Fruit fly (Drosophila melanogaster) whole organism, embryonic: ENCODE measurements around the gene CG8861.

Source experiments
- CG13624 ChIP-seq: fragments of 200-800 bp; sonication (Bioruptor generic); optimal IDR thresholded peaks from 2 replicates; lab custom pipeline; 2016; ENCODE audit warnings: missing biosample characterization, missing genetic modification characterization
- CG14050 ChIP-seq: fragments of 200-800 bp; sonication (Bioruptor generic); IDR thresholded peaks from 3 replicates; pipeline ENCODE4 v1.3.6; 2022; ENCODE audit warnings: missing biosample characterization, missing genetic modification characterization
- CG17385 ChIP-seq: fragments of 200-800 bp; sonication (Bioruptor generic); optimal IDR thresholded peaks from 3 replicates; lab custom pipeline; 2018; ENCODE audit warnings: missing biosample characterization, mild to moderate bottlenecking, missing genetic modification characterization
- CG17802 ChIP-seq: fragments of 200-800 bp; sonication (Bioruptor generic); optimal IDR thresholded peaks from 2 replicates; lab custom pipeline; 2018; ENCODE audit warnings: missing biosample characterization, mild to moderate bottlenecking, missing genetic modification characterization, moderate library complexity
- CG17912 ChIP-seq: fragments of 200-800 bp; sonication (Bioruptor generic); optimal IDR thresholded peaks from 2 replicates; lab custom pipeline; 2018; ENCODE audit warnings: missing biosample characterization, mild to moderate bottlenecking, missing genetic modification characterization
- CG18764 ChIP-seq: fragments of 200-800 bp; sonication (Bioruptor generic); optimal IDR thresholded peaks from 3 replicates; lab custom pipeline; 2016; ENCODE audit warnings: missing biosample characterization, missing genetic modification characterization
- CG30020 ChIP-seq: fragments of 200-800 bp; optimal IDR thresholded peaks from 2 replicates; lab custom pipeline; 2019; ENCODE audit warnings: missing biosample characterization, mild to moderate bottlenecking, missing genetic modification characterization, moderate library complexity
- CG3065 ChIP-seq: fragments of 200-800 bp; sonication (Bioruptor generic); optimal IDR thresholded peaks from 2 replicates; lab custom pipeline; 2016; ENCODE audit warnings: missing biosample characterization, missing genetic modification characterization
- CG32772 ChIP-seq: fragments of 200-800 bp; sonication (Bioruptor generic); IDR thresholded peaks from 2 replicates; pipeline ENCODE4 v1.3.6; 2022; ENCODE audit warnings: missing biosample characterization, missing genetic modification characterization
- CG3281 ChIP-seq: fragments of 200-800 bp; sonication (Bioruptor generic); optimal IDR thresholded peaks from 3 replicates; lab custom pipeline; 2017; ENCODE audit warnings: missing biosample characterization, mild to moderate bottlenecking, missing genetic modification characterization
- CG4282 ChIP-seq: fragments of 200-800 bp; sonication (Bioruptor generic); optimal IDR thresholded peaks from 2 replicates; lab custom pipeline; 2016; ENCODE audit warnings: missing biosample characterization, missing genetic modification characterization
- CG43689 ChIP-seq: fragments of 200-800 bp; sonication (Bioruptor generic); IDR thresholded peaks from 2 replicates; pipeline ENCODE4 v1.3.6; 2022; ENCODE audit warnings: missing biosample characterization, missing genetic modification characterization
- CG5180 ChIP-seq: fragments of 200-800 bp; sonication (Bioruptor generic); optimal IDR thresholded peaks from 3 replicates; lab custom pipeline; 2017; ENCODE audit warnings: missing biosample characterization, missing genetic modification characterization, mild to moderate bottlenecking, moderate library complexity, missing genetic modification reagents
- CG7357 ChIP-seq: fragments of 200-800 bp; sonication (Bioruptor generic); IDR thresholded peaks from 3 replicates; pipeline ENCODE4 v1.3.6; 2022; ENCODE audit warnings: missing biosample characterization, missing genetic modification characterization
- CG7556 ChIP-seq: fragments of 200-800 bp; sonication (Bioruptor generic); optimal IDR thresholded peaks from 2 replicates; lab custom pipeline; 2017; ENCODE audit warnings: missing biosample characterization, mild to moderate bottlenecking, missing genetic modification characterization
- Dip3 ChIP-seq: fragments of 200-800 bp; sonication (Bioruptor generic); optimal IDR thresholded peaks from 3 replicates; lab custom pipeline; 2016; ENCODE audit warnings: missing biosample characterization, missing genetic modification characterization
- Doc3 ChIP-seq: fragments of 200-800 bp; sonication (Bioruptor generic); IDR thresholded peaks from 3 replicates; pipeline ENCODE4 v1.3.6; 2022; ENCODE audit warnings: missing biosample characterization, missing genetic modification characterization; ENCODE audit not compliant: partially characterized antibody
- Dp ChIP-seq: fragments of 200-800 bp; sonication (Bioruptor generic); optimal IDR thresholded peaks from 2 replicates; lab custom pipeline; 2018; ENCODE audit warnings: missing biosample characterization, mild to moderate bottlenecking, missing genetic modification characterization, moderate library complexity
- E2f2 ChIP-seq: fragments of 200-800 bp; sonication (Bioruptor generic); IDR thresholded peaks from 2 replicates; pipeline ENCODE4 v1.3.6; 2022; ENCODE audit warnings: missing biosample characterization, missing genetic modification characterization
- Ets65A ChIP-seq: fragments of 200-800 bp; sonication (Bioruptor generic); peaks from one replicate; lab custom pipeline; 2016; ENCODE audit warnings: missing biosample characterization, missing genetic modification characterization
- Fer3 ChIP-seq: fragments of 200-800 bp; sonication (Bioruptor generic); optimal IDR thresholded peaks from 2 replicates; lab custom pipeline; 2018; ENCODE audit warnings: missing biosample characterization, mild to moderate bottlenecking, missing genetic modification characterization, moderate library complexity
- HLH4C ChIP-seq: fragments of 200-800 bp; sonication (Bioruptor generic); IDR thresholded peaks from 3 replicates; pipeline ENCODE4 v1.3.6; 2022; ENCODE audit warnings: missing biosample characterization, missing genetic modification characterization; ENCODE audit not compliant: partially characterized antibody
- Hmr ChIP-seq: fragments of 200-800 bp; sonication (Bioruptor generic); optimal IDR thresholded peaks from 3 replicates; lab custom pipeline; 2017; ENCODE audit warnings: mild to moderate bottlenecking, missing biosample characterization, missing genetic modification reagents, missing genetic modification characterization
- Hr39 ChIP-seq: fragments of >200 bp; optimal IDR thresholded peaks from 2 replicates; lab custom pipeline; 2017
- Opbp ChIP-seq: fragments of 200-800 bp; sonication (Bioruptor generic); IDR thresholded peaks from 3 replicates; pipeline ENCODE4 v1.3.6; 2022; ENCODE audit warnings: missing biosample characterization, missing genetic modification characterization; ENCODE audit not compliant: partially characterized antibody
- Ravus ChIP-seq: fragments of 200-800 bp; sonication (Bioruptor generic); IDR thresholded peaks from 2 replicates; pipeline ENCODE4 v1.3.6; 2022; ENCODE audit warnings: missing biosample characterization, missing genetic modification characterization
- Scr ChIP-seq: fragments of 200-800 bp; sonication (Bioruptor generic); IDR thresholded peaks from 2 replicates; pipeline ENCODE4 v1.3.6; 2022; ENCODE audit warnings: missing biosample characterization, missing genetic modification characterization; ENCODE audit not compliant: partially characterized antibody
- amos ChIP-seq: fragments of 200-800 bp; sonication (Bioruptor generic); IDR thresholded peaks from 2 replicates; pipeline ENCODE4 v1.3.6; 2022; ENCODE audit warnings: missing biosample characterization, missing genetic modification characterization; ENCODE audit not compliant: partially characterized antibody
- chif ChIP-seq, 2 experiments: fragments of 200-800 bp; sonication (Bioruptor generic); optimal IDR thresholded peaks; 3 replicates each; lab custom pipeline; 2016; ENCODE audit warnings: missing biosample characterization in 2 of 2, missing genetic modification characterization in 2 of 2
- ci ChIP-seq: fragments of 200-800 bp; sonication (Bioruptor generic); IDR thresholded peaks from 3 replicates; pipeline ENCODE4 v1.3.6; 2022; ENCODE audit warnings: missing biosample characterization, missing genetic modification characterization
- dan ChIP-seq: fragments of 200-800 bp; sonication (Bioruptor generic); IDR thresholded peaks from 2 replicates; pipeline ENCODE4 v1.3.6; 2022; ENCODE audit warnings: missing biosample characterization, missing genetic modification characterization
- esg ChIP-seq: fragments of 200-800 bp; sonication (Bioruptor generic); conservative IDR thresholded peaks from 2 replicates; pipeline ENCODE4 v1.3.6; 2022; ENCODE audit warnings: missing biosample characterization, missing genetic modification characterization
- fd64A ChIP-seq: fragments of 200-800 bp; sonication (Bioruptor generic); optimal IDR thresholded peaks from 3 replicates; lab custom pipeline; 2018; ENCODE audit warnings: missing biosample characterization, mild to moderate bottlenecking, missing genetic modification characterization
- hth ChIP-seq: fragments of >200 bp; optimal IDR thresholded peaks from 2 replicates; lab custom pipeline; 2017; ENCODE audit warnings: inconsistent platforms
- insv ChIP-seq, 2 experiments: fragments of 200-800 bp; sonication (Bioruptor generic); optimal IDR thresholded peaks; 3 replicates each; lab custom pipeline; 2016 to 2018; ENCODE audit warnings: missing biosample characterization in 2 of 2, missing genetic modification characterization in 2 of 2
- knrl ChIP-seq: fragments of 200-800 bp; sonication (Bioruptor generic); IDR thresholded peaks from 3 replicates; pipeline ENCODE4 v1.3.6; 2022; ENCODE audit warnings: missing biosample characterization, missing genetic modification characterization; ENCODE audit not compliant: partially characterized antibody
- pita ChIP-seq: fragments of 200-800 bp; sonication (Bioruptor generic); optimal IDR thresholded peaks from 2 replicates; lab custom pipeline; 2017; ENCODE audit warnings: missing biosample characterization, mild to moderate bottlenecking, missing genetic modification characterization
- scrt ChIP-seq: fragments of 200-800 bp; sonication (Bioruptor generic); optimal IDR thresholded peaks from 2 replicates; lab custom pipeline; 2018; ENCODE audit warnings: missing biosample characterization, mild to moderate bottlenecking, missing genetic modification characterization, moderate library complexity
- slp2 ChIP-seq: fragments of 200-800 bp; sonication (Bioruptor generic); optimal IDR thresholded peaks from 2 replicates; lab custom pipeline; 2016; ENCODE audit warnings: missing biosample characterization, missing genetic modification characterization
- so ChIP-seq: fragments of 200-800 bp; sonication (Bioruptor generic); IDR thresholded peaks from 3 replicates; pipeline ENCODE4 v1.3.6; 2022; ENCODE audit warnings: missing biosample characterization, missing genetic modification characterization
- ssp ChIP-seq: fragments of 200-800 bp; sonication (Bioruptor generic); IDR thresholded peaks from 2 replicates; pipeline ENCODE4 v1.3.6; 2022; ENCODE audit warnings: missing biosample characterization, missing genetic modification characterization
- twi ChIP-seq: fragments of 200-800 bp; optimal IDR thresholded peaks from 2 replicates; lab custom pipeline; 2019; ENCODE audit warnings: missing biosample characterization, mild to moderate bottlenecking, missing genetic modification characterization, moderate library complexity
- zen ChIP-seq: fragments of 200-800 bp; sonication (Bioruptor generic); optimal IDR thresholded peaks from 3 replicates; lab custom pipeline; 2018; ENCODE audit warnings: missing biosample characterization, mild to moderate bottlenecking, missing genetic modification characterization, moderate library complexity
- zfh2 ChIP-seq: fragments of 200-800 bp; sonication (Bioruptor generic); optimal IDR thresholded peaks from 2 replicates; lab custom pipeline; 2016; ENCODE audit warnings: missing biosample characterization, missing genetic modification characterization

Gene CG8861

DNA sequence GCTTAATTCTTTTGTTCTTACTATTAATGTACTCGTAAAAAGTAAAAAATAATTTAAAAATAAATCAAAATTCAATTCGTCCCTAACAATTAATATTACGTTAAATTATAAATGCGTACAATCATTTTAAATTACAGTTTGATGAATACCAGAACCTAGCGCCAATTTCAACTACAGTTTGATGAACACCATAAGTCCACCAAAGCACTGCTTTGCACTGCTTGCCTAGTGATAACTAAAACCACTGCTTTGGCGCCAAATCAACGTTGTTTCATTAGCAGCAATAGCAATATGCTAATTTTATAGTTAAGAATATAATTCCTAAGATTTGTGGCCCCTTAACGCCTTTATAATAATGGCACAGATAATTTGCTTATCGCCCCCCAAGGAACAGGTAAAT lies 501 bp upstream of the CG8861 start (continued):
- TF ChIP-seq E2f2 (GFP tag; lab: Robert Waterston, UW) (peak; percentile 92), amos (GFP tag; lab: Robert Waterston, UW) (peak; percentile 51; the same call in 1 of the 2 replicates), Dp (GFP tag; lab: Kevin White, UChicago) (peak; percentile 87), slp2 (no peak), CG5180 (GFP tag; lab: Kevin White, UChicago) (no peak)

DNA sequence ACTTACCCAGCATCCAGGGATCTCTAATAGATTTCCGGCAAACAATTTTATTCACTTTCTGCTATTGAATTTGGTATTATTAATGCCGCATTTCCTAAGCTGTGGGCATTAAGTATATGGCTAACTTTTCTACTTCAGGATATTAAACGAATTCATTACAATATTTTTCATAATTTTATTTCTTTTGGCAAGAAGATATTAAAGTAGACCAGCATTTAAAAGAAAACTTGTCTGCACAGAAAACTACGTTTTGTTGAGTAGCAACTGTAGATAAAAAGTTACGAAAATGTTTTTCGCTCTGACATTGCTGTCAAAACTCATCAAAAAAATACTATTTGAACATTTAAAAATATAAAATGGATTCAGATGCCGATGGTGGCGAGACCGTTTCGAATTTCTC lies 6.8 kb downstream of the CG8861 start, which contains the start of gene HP1e:
Gene HP1e, plus strand, starts transcription at position 301 of the 400 bp plus-strand sequence.
- TF ChIP-seq zfh2: no peak
- TF ChIP-seq CG43689 (GFP tag; lab: Robert Waterston, UW): no peak
- TF ChIP-seq so: no peak
- no peak for TF ChIP-seq esg (GFP tag; lab: Robert Waterston, UW)
- no peak for TF ChIP-seq Hmr (GFP tag; lab: Kevin White, UChicago)
- TF ChIP-seq, all 482 proteins: peak for 0

DNA sequence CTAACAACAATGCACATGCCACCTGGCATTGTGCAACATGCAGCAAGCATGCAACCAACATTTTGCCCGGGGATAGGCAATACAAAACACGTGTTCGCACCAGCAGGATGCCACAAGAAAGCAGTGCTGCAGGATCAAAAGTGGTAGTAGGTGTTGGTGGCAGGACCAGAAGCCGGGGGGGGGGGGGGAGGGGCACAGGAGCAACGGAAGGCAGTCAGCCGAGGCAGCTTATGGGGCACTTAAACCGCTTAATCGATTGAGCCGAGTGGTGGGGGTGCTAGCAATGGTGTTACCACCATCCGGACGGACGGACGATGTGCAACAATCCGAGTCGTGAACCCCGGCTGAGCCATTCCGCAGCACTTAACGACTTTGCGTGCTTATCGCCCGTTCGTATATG lies 31.1 kb downstream of the CG8861 start:
- 0 out of 2 replicates have a peak, but pooled peaks have one; percentile 8 for TF ChIP-seq ssp (GFP tag; lab: Robert Waterston, UW)
- peak; percentile 74 for TF ChIP-seq Hr39 (lab: Kevin White, UChicago)
- no peak for TF ChIP-seq twi (tag; lab: Kevin White, UChicago)
- no peak for TF ChIP-seq CG3281 (GFP tag; lab: Kevin White, UChicago)
- 0 out of 2 replicates have a peak, but pooled peaks have one; percentile 23 for TF ChIP-seq dan (GFP tag; lab: Robert Waterston, UW)
- no peak for TF ChIP-seq pita

dm6 chr3R:9287710-9288109 lies 40.6 kb downstream of the CG8861 start:
- TF ChIP-seq Ets65A (GFP tag; lab: Kevin White, UChicago): peak; percentile 93
- no peak for TF ChIP-seq CG30020 (tag; lab: Kevin White, UChicago)
- TF ChIP-seq, all 482 proteins: peak for 1

DNA sequence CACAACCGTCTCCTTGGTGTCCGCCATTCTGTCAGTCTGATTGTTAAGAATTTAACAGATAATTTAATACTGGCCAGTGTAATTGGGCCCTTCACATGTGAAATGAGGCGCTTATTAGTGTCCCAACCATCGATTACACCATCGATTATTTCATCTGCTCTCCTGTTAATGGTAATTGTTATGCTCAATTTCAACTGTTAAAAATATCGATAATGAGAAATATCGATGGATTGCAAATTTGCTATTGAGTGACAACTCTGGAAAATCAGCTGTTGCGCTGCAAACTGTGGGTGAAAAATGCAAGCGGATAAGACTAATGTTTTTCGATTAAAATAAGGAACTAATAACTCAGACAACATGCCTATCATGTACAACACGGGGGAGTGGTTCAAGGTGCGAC lies 61.5 kb downstream of the CG8861 start, which contains the start of the genes TrpRS and Vps16A:
Gene TrpRS, minus strand, starts transcription at position 140 of the 400 bp plus-strand sequence.
Gene Vps16A, plus strand, starts transcription at position 255 of the 400 bp plus-strand sequence.
- TF ChIP-seq CG17385 (GFP tag; lab: Kevin White, UChicago): no peak
- peak; percentile 13 for TF ChIP-seq CG18764 (GFP tag; lab: Kevin White, UChicago)
- no peak for TF ChIP-seq Dip3 (GFP tag; lab: Kevin White, UChicago)
- peak; percentile 97 for TF ChIP-seq ssp (GFP tag; lab: Robert Waterston, UW)
- peak; percentile 98 for TF ChIP-seq Opbp
- peak; percentile 39; the same call in 1 of the 3 replicates for TF ChIP-seq ci (GFP tag; lab: Robert Waterston, UW)
- TF ChIP-seq Ravus (GFP tag; lab: Robert Waterston, UW): no peak
- TF ChIP-seq CG17912 (GFP tag; lab: Kevin White, UChicago): peak; percentile 50
- no peak for TF ChIP-seq CG14050 (GFP tag; lab: Robert Waterston, UW)
- no peak for TF ChIP-seq Fer3 (tag; lab: Kevin White, UChicago)
- TF ChIP-seq knrl (GFP tag; lab: Robert Waterston, UW): peak; percentile 97
- TF ChIP-seq CG13624: peak; percentile 0
- TF ChIP-seq Scr (GFP tag; lab: Robert Waterston, UW): peak; percentile 96
- TF ChIP-seq fd64A: no peak
- peak; percentile 87 for TF ChIP-seq scrt (GFP tag; lab: Kevin White, UChicago)
- TF ChIP-seq hth (lab: Kevin White, UChicago): no peak
- TF ChIP-seq CG4282 (GFP tag; lab: Kevin White, UChicago): no peak
- no peak for TF ChIP-seq CG7556
- peak in 1 of 2 experiments; percentile 19 for TF ChIP-seq chif (GFP tag; optimal IDR thresholded peaks at IDR 0.05; lab: Kevin White, UChicago)
- peak in 1 of 2 experiments; percentile 40 for TF ChIP-seq insv (GFP tag; optimal IDR thresholded peaks at IDR 0.05; lab: Kevin White, UChicago)
- TF ChIP-seq HLH4C (GFP tag; lab: Robert Waterston, UW): peak; percentile 99
- peak; percentile 69 for TF ChIP-seq zen (tag; lab: Kevin White, UChicago)
- peak; percentile 96 for TF ChIP-seq Doc3 (GFP tag; lab: Robert Waterston, UW)
- no peak for TF ChIP-seq CG3065 (GFP tag; lab: Kevin White, UChicago)
- TF ChIP-seq CG32772 (GFP tag; lab: Robert Waterston, UW): no peak
- peak; percentile 79 for TF ChIP-seq CG7357
- TF ChIP-seq CG17802 (tag; lab: Kevin White, UChicago): no peak
